Worm (Caenorhabditis elegans) whole organism, midembryonic: ENCODE data around the gene F20A1.8.
"Not testable (repeated sequence)": the region's sequence is repeated elsewhere in the genome, so short reads cannot be mapped to it uniquely, and the experiment has no call there.

Experiments
- T22C8.4 ChIP-seq: fragments of 200-800 bp; sonication (Bioruptor generic); IDR thresholded peaks from 2 replicates; pipeline ENCODE4 v1.3.6; 2022; ENCODE audit warnings: missing genetic modification characterization, missing compliant biosample characterization
- cog-1 ChIP-seq: sonication (generic microtip); optimal IDR thresholded peaks from 2 replicates; lab custom pipeline; 2016; ENCODE audit warnings: missing genetic modification characterization, missing compliant biosample characterization
- klf-2 ChIP-seq: fragments of 200-800 bp; sonication (Bioruptor generic); conservative IDR thresholded peaks from 2 replicates; pipeline ENCODE4 v1.3.6; 2022; ENCODE audit warnings: missing genetic modification reagents, missing genetic modification characterization, missing compliant biosample characterization
- ref-1 ChIP-seq: fragments of 200-800 bp; sonication (Bioruptor generic); conservative IDR thresholded peaks from 2 replicates; pipeline ENCODE4 v1.3.6; 2022; ENCODE audit warnings: missing genetic modification reagents, missing genetic modification characterization, missing compliant biosample characterization
- tab-1 ChIP-seq: fragments of 200-800 bp; sonication (Bioruptor generic); IDR thresholded peaks from 2 replicates; pipeline ENCODE4 v1.3.6; 2022; ENCODE audit warnings: missing genetic modification characterization, missing compliant biosample characterization
- ztf-23 ChIP-seq: fragments of 200-800 bp; sonication (Bioruptor generic); IDR thresholded peaks from 2 replicates; pipeline ENCODE4 v1.3.6; 2022; ENCODE audit warnings: missing genetic modification reagents, missing genetic modification characterization, missing compliant biosample characterization
- ztf-29 ChIP-seq: fragments of 200-800 bp; sonication (Bioruptor generic); IDR thresholded peaks from 2 replicates; pipeline ENCODE4 v1.3.6; 2022; ENCODE audit warnings: missing genetic modification reagents, missing genetic modification characterization, missing compliant biosample characterization

DNA sequence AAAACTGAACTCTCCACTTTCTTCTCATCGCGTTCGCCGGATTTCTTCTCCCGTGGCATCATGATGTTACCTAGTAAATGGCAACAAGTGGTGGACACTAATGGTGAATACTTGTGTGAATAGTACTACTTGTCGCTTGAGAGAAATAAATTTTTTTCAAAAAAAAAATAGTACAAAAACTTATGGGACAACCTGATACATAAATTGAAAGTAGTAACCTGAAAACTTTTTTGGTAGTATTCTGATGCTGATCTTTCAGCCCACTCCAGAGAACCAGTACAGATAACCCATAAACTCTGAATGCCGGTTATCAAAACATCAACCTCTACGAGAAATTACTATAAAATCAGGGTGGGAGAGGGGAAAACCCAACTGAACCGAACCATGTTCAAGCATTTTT lies 10.4 kb upstream of the F20A1.8 start, which contains the start of gene Y57E12AL.2:
- TF ChIP-seq ztf-23 (GFP tag; lab: Robert Waterston, UW); klf-2 (GFP tag; lab: Robert Waterston, UW); tab-1 (GFP tag; lab: Robert Waterston, UW); cog-1 (tag; lab: Kevin White, UChicago); T22C8.4 (GFP tag; lab: Robert Waterston, UW); ztf-29 (GFP tag; lab: Robert Waterston, UW); ref-1 (GFP tag; lab: Robert Waterston, UW): not testable (repeated sequence)
